Fruit fly (Drosophila melanogaster) Kc167 (cell line): ENCODE results near the gene OtopLc.

Experiments
- Myc ChIP-seq: fragments of >200 bp; optimal IDR thresholded peaks from 2 replicates; lab custom pipeline; 2017; ENCODE audit warnings: missing external identifiers
- Sin3A ChIP-seq: fragments of >200 bp; optimal IDR thresholded peaks from 2 replicates; lab custom pipeline; 2018; ENCODE audit warnings: missing external identifiers
- h ChIP-seq: fragments of >200 bp; optimal IDR thresholded peaks from 3 replicates; lab custom pipeline; 2018; ENCODE audit warnings: missing external identifiers
- insv ChIP-seq: fragments of >200 bp; optimal IDR thresholded peaks from 3 replicates; lab custom pipeline; 2018; ENCODE audit warnings: missing external identifiers
- psq ChIP-seq: fragments of >200 bp; optimal IDR thresholded peaks from 2 replicates; lab custom pipeline; 2017; ENCODE audit warnings: missing external identifiers
- ttk ChIP-seq: sonication (Bioruptor generic); optimal IDR thresholded peaks from 2 replicates; lab custom pipeline; 2017; ENCODE audit warnings: missing external identifiers

OtopLc gene

dm6 chrX:5682940-5683339 lies 20.3 kb upstream of the OtopLc start, which contains the start of gene CG42449:
TSS of gene CG42449 (plus strand) at chrX:5683240.
- TF ChIP-seq insv (lab: Kevin White, UChicago) (no peak), Myc (no peak), psq (no peak), Sin3A (lab: Kevin White, UChicago) (no peak), h (lab: Kevin White, UChicago) (no peak), ttk (lab: Kevin White, UChicago) (no peak)

DNA sequence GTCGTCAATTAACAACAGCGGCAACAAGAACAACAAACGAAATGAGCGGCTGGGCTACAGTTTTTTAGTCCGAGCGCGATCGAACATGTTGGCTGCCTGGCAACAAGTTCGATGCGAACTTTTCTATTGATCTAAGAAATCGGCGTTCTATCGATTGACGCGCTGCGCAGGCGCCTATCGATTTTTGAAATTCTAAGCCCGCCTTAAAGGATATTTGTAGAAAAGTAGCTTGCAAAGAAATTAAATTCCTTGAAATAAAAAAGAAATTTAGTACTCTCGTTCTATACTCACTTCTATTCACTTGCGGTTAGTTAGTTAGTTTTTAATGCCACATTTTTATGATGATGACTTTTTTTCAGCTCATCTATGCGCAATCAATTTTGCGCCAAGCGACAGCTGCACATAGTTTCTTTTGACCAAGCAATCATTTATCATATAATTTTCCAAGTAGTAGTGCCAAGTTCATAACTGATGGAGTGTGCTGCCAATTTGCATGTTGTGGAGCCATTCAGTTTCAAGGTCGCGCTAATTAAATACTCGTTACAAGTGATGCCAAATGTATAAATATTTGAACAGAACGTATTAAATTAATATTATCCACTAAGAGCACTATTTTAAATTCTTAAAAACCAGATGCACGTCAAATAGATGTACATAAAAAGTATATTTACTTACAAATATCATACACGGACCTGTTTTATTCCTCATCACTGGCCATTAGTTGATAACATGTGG lies 17.4 kb upstream of the OtopLc start, which contains the start of the genes Tre1 and Gr5a:
Gene Tre1 (minus strand): TSS at position 45 of the 735 bp plus-strand sequence.
Gene Gr5a (plus strand): TSS at position 685 of the 735 bp plus-strand sequence.
- TF ChIP-seq insv (lab: Kevin White, UChicago) (no peak), psq (no peak), ttk (lab: Kevin White, UChicago) (no peak), Myc (no peak), Sin3A (lab: Kevin White, UChicago) (no peak), h (lab: Kevin White, UChicago) (no peak)

dm6 chrX:5679079-5679932 lies 16.6 kb upstream of the OtopLc start:
- TF ChIP-seq h (lab: Kevin White, UChicago) (no peak), Sin3A (lab: Kevin White, UChicago) (no peak), insv (lab: Kevin White, UChicago) (no peak)

- TF ChIP-seq ttk (lab: Kevin White, UChicago) (no peak), Myc (no peak), psq (no peak), insv (lab: Kevin White, UChicago) (no peak), h (lab: Kevin White, UChicago) (no peak), Sin3A (lab: Kevin White, UChicago) (no peak)
These were observed 15.5 kb upstream of the OtopLc start for dm6 chrX:5678178-5678470.

dm6 chrX:5677400-5678177 lies 14.9 kb upstream of the OtopLc start:
- no peak for TF ChIP-seq insv (lab: Kevin White, UChicago)

DNA sequence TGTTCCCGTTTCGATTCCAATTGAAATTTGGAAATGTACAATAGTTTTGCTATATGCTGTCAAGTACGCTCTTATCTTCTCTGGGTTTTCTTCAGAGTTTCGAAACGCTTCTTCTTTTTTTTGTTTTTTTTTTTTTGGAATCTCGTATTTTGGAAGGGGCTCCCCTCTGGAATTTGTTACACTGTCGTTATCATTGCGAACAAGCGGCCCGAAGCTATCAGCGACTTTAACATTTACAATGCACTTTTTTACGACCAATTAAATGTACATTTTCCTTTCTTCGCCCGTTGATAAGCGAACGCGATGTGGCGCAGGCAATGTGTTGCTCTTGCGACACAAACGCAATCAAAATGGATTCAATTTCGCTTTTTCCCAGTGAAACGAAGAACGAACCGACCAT lies 14.2 kb upstream of the OtopLc start:
- TF ChIP-seq Myc (no peak), psq (no peak), h (lab: Kevin White, UChicago) (no peak)

- TF ChIP-seq ttk (lab: Kevin White, UChicago): no peak
- no peak for TF ChIP-seq insv (lab: Kevin White, UChicago)
- TF ChIP-seq Sin3A (lab: Kevin White, UChicago): no peak
- TF ChIP-seq psq: no peak
- TF ChIP-seq Myc: no peak
- no peak for TF ChIP-seq h (lab: Kevin White, UChicago)
These were observed 9.8 kb upstream of the OtopLc start, which contains the start of gene RpL35 for dm6 chrX:5672243-5673051. TSS of gene RpL35 (plus strand) at chrX:5672401.

DNA sequence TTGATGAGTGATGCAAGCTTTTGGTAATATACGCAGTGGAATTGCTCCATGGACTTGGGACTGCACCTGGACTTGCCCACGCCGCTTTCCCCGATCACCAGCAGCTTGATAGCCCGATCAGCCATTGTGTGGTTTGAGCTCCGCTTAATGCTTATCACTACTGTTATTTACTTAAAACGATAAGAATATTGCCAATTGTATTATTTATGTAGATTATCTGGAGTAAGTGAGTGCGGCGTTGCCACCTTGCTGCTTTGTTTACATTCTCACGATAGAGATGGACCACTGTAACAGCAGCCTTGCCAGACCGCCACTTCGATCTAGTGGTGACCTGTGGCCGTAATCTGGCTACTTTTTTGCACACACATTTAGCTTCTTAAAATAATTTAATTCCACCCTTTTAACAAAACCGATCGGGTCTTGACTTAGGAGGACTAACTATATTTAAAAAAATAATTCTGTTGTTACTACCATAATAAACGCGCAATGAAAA lies 8.9 kb upstream of the OtopLc start, which contains the start of gene Rab18:
Gene Rab18 (minus strand): TSS at position 276 of the 493 bp plus-strand sequence.
- TF ChIP-seq Myc (no peak), h (lab: Kevin White, UChicago) (no peak), Sin3A (lab: Kevin White, UChicago) (no peak), psq (no peak), ttk (lab: Kevin White, UChicago) (no peak), insv (lab: Kevin White, UChicago) (no peak)

DNA sequence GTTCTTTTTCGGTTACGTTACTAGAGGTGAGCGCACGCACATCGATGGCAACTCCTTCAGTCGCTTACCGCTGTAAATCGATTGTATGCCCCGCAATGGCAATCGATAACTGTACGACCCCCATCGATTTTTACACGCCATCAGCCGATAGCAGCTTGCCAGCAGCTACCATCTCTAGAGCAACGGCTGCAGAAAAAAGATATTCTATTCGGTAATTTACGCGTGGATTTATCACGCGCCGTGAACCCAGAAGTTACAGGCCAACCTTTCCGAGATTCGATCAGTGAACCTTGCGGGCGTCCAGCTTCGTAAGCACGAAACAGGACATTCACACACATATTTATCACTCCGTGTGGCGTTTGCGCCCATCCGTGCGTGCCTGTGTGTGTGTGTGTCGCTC lies 3.2 kb upstream of the OtopLc start, which contains the start of the genes Sirt4 and CG4119:
Gene Sirt4 (minus strand): TSS at position 39 of the 400 bp plus-strand sequence.
Gene CG4119 (plus strand): TSS at position 151 of the 400 bp plus-strand sequence.
- no peak for TF ChIP-seq Sin3A (lab: Kevin White, UChicago)
- no peak for TF ChIP-seq insv (lab: Kevin White, UChicago)
- no peak for TF ChIP-seq ttk (lab: Kevin White, UChicago)
- no peak for TF ChIP-seq psq
- TF ChIP-seq Myc: no peak
- TF ChIP-seq h (lab: Kevin White, UChicago): no peak

dm6 chrX:5664222-5664621 lies 1.6 kb upstream of the OtopLc start:
- TF ChIP-seq Myc (no peak), psq (no peak)

dm6 chrX:5661971-5662370 lies 690 bp downstream of the OtopLc start:
- no peak for TF ChIP-seq h (lab: Kevin White, UChicago)
- TF ChIP-seq ttk (lab: Kevin White, UChicago): no peak
- TF ChIP-seq psq: no peak
- TF ChIP-seq Myc: no peak
- no peak for TF ChIP-seq insv (lab: Kevin White, UChicago)
- TF ChIP-seq Sin3A (lab: Kevin White, UChicago): no peak
